Worm (Caenorhabditis elegans): ENCODE measurements around the gene C25E10.16.

DNA sequence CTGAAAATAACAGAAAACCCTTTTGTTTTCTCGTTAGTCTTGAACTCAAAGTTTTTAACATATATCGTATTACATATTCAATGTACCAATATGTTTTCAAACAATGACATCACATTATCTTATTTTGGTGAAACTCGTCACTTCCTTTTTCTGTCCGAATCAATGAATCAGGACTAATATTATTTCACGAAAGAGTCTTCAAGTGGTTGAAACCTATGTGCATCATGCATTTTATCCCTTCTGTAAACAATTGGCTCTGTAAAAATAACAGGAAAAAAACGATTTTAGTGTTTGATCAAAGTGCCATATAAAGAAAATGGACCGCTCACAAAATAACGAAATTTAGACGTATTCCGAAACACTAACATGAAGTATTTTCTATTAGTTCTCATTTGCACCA lies 48.9 kb upstream of the C25E10.16 start, which contains the start of gene F21C10.18:
- TF ChIP-seq ztf-3 (GFP tag; optimal IDR thresholded peaks at IDR 0.05) (no peak), lin-35 (GFP tag; optimal IDR thresholded peaks at IDR 0.05) (no peak), nhr-90 (tag; optimal IDR thresholded peaks at IDR 0.05) (no peak)

Data from whole organism, young adult.